Worm (Caenorhabditis elegans): Measurements from ENCODE around the gene sqv-7.

The sqv-7 gene

DNA sequence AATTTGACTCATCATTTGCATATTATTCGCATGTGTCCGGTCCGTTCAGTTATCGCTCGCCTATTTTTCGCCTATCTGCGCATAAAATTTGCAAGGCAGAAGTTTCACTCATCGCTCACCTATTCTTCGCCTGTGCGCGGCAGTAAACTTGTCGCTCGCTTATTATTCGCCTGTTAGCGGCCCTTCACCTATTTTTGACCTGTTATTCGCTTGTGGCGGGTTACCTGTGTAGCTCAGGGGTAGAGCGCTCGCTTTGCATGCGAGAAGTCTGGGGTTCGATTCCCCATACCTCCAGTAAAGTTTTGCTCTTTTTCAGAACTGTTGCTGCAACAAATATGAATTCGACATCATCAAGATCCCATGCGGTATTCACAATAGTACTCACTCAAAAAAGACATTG lies 11.1 kb downstream of the sqv-7 start (continued):
- TF ChIP-seq dmd-4 (tag; optimal IDR thresholded peaks at IDR 0.05; ENCODE audit: borderline replicate concordance) (peak; percentile 65), che-1 (tag; optimal IDR thresholded peaks at IDR 0.05) (peak; percentile 85), sox-4 (tag; optimal IDR thresholded peaks at IDR 0.05) (peak; percentile 72), ztf-16 (tag; optimal IDR thresholded peaks at IDR 0.05) (peak; percentile 63), ahr-1 (tag; optimal IDR thresholded peaks at IDR 0.05) (peak; percentile 34), zip-5 (tag; optimal IDR thresholded peaks at IDR 0.05) (peak; percentile 37), C38D4.7 (GFP tag; optimal IDR thresholded peaks at IDR 0.05) (peak; percentile 78), hlh-6 (tag; optimal IDR thresholded peaks at IDR 0.05) (peak; percentile 87), K02D7.2 (tag; optimal IDR thresholded peaks at IDR 0.05) (peak; percentile 70), npax-4 (tag; optimal IDR thresholded peaks at IDR 0.05) (peak; percentile 26), elt-2 (tag; optimal IDR thresholded peaks at IDR 0.05) (peak; percentile 84), ceh-9 (tag; optimal IDR thresholded peaks at IDR 0.05) (peak; percentile 41), gmeb-2 (tag; optimal IDR thresholded peaks at IDR 0.05) (peak; percentile 84), hlh-13 (GFP tag; optimal IDR thresholded peaks at IDR 0.05) (peak; percentile 72), pha-2 (tag; optimal IDR thresholded peaks at IDR 0.05) (peak; percentile 85), tbx-7 (tag; optimal IDR thresholded peaks at IDR 0.05) (peak; percentile 15), rnt-1 (tag; optimal IDR thresholded peaks at IDR 0.05) (peak; percentile 50), lin-11 (tag; optimal IDR thresholded peaks at IDR 0.05) (peak; percentile 75), ceh-6 (GFP tag; optimal IDR thresholded peaks at IDR 0.05) (peak; percentile 87), mec-3 (tag; optimal IDR thresholded peaks at IDR 0.05; ENCODE audit: borderline replicate concordance) (peak; percentile 18), ceh-48 (tag; optimal IDR thresholded peaks at IDR 0.05) (peak; percentile 59), sdc-2 (tag; optimal IDR thresholded peaks at IDR 0.05) (peak; percentile 74), ceh-45 (GFP tag; IDR thresholded peaks at IDR 0.05) (peak; percentile 73; the same call in 1 of the 2 replicates), T23F11.4 (GFP tag; optimal IDR thresholded peaks at IDR 0.05) (peak; percentile 72), pat-9 (tag; optimal IDR thresholded peaks at IDR 0.05) (peak; percentile 84), ceh-2 (tag; optimal IDR thresholded peaks at IDR 0.05) (peak; percentile 50), madf-2 (tag; optimal IDR thresholded peaks at IDR 0.05) (peak; percentile 78), ceh-34 (tag; optimal IDR thresholded peaks at IDR 0.05) (peak; percentile 34)

DNA sequence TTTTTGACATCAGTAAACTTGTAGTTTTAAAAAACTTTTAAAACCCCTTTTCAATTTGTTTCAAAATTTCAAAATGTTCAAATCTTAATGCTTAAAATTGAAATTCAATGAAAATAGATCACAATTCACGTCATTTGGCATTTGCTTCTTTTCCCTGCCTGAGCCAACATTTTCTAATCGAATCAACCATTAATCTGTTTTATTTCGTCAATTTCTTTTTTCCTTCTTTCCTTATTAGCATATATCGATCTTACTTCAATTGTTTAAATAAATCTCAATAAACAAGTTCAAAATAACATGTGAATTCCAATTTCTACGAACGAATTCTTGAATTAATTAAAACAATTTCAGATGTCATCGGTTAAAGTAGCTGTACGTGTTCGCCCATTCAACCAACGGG lies 16.9 kb downstream of the sqv-7 start:
- TF ChIP-seq unc-86 (tag; optimal IDR thresholded peaks at IDR 0.05) (no peak), F13H6.1 (tag; optimal IDR thresholded peaks at IDR 0.05) (no peak), eyg-1 (tag; optimal IDR thresholded peaks at IDR 0.05) (no peak), ceh-9 (tag; optimal IDR thresholded peaks at IDR 0.05) (no peak), hlh-13 (GFP tag; optimal IDR thresholded peaks at IDR 0.05) (no peak), che-1 (tag; optimal IDR thresholded peaks at IDR 0.05) (no peak), nhr-232 (tag; optimal IDR thresholded peaks at IDR 0.05) (no peak), syd-9 (tag; optimal IDR thresholded peaks at IDR 0.05) (no peak), C38D4.7 (GFP tag; optimal IDR thresholded peaks at IDR 0.05) (no peak), K02D7.2 (tag; optimal IDR thresholded peaks at IDR 0.05) (no peak), pag-3 (tag; optimal IDR thresholded peaks at IDR 0.05; ENCODE audit: borderline replicate concordance) (no peak), rnt-1 (tag; optimal IDR thresholded peaks at IDR 0.05) (no peak), T23F11.4 (GFP tag; optimal IDR thresholded peaks at IDR 0.05) (no peak), unc-55 (GFP tag; optimal IDR thresholded peaks at IDR 0.05) (no peak), ceh-6 (GFP tag; optimal IDR thresholded peaks at IDR 0.05) (no peak), nfya-1 (tag; optimal IDR thresholded peaks at IDR 0.05) (no peak), Y22D7AL.16 (tag; optimal IDR thresholded peaks at IDR 0.05) (no peak), fkh-6 (tag; optimal IDR thresholded peaks at IDR 0.05) (no peak), ceh-48 (tag; optimal IDR thresholded peaks at IDR 0.05) (no peak), ceh-31 (tag; optimal IDR thresholded peaks at IDR 0.05) (no peak)

DNA sequence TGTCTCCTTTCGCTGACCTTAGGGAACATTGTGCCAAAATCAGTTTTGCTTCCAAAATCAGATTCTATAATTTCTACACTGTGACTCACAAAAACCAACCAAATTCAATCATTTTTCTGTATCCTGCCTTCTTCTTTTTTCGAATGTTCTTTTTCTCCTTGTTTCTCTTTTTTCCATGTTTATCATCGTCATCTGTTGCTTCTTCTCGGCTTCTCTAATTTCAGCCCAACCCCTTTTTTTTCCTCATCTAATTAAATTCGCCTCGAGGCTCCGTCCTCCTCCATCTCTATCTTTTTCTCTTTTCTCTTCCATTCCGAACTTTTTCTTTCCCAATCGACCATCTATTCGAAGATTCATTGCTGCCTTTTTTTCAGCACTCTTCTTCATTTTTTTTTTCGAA lies 17.8 kb downstream of the sqv-7 start, which contains the start of gene unc-104:
Gene unc-104 (plus strand): TSS at position 311 of the 400 bp plus-strand sequence.
- TF ChIP-seq sdc-2 (tag; optimal IDR thresholded peaks at IDR 0.05) (no peak), unc-42 (tag; optimal IDR thresholded peaks at IDR 0.05) (peak; percentile 89)
